Worm (Caenorhabditis elegans) whole organism, late embryonic: ENCODE results near the gene C50D2.7.
A peak's percentile ranks its signal among the peaks of the same experiment; 100 is the strongest.

Experiments
- C38D4.7 ChIP-seq: fragments of 200-800 bp; sonication (Bioruptor generic); optimal IDR thresholded peaks from 2 replicates; lab custom pipeline; 2018; ENCODE audit warnings: mild to moderate bottlenecking, missing genetic modification characterization, moderate library complexity, missing compliant biosample characterization
- F13H6.1 ChIP-seq: sonication (generic microtip); optimal IDR thresholded peaks from 2 replicates; lab custom pipeline; 2016; ENCODE audit warnings: missing genetic modification characterization, missing compliant biosample characterization
- K02D7.2 ChIP-seq: sonication (generic microtip); optimal IDR thresholded peaks from 2 replicates; lab custom pipeline; 2017; ENCODE audit warnings: mild to moderate bottlenecking, missing genetic modification characterization, missing compliant biosample characterization
- K09A11.1 ChIP-seq: sonication (generic microtip); optimal IDR thresholded peaks from 2 replicates; lab custom pipeline; 2017; ENCODE audit warnings: antibody characterized with exemption, mild to moderate bottlenecking, missing genetic modification characterization, missing compliant biosample characterization; ENCODE audit not compliant: insufficient read depth
- ahr-1 ChIP-seq: sonication (generic microtip); optimal IDR thresholded peaks from 2 replicates; lab custom pipeline; 2016; ENCODE audit warnings: missing genetic modification characterization, missing compliant biosample characterization
- ama-1 ChIP-seq: fragments of 150-350 bp; optimal IDR thresholded peaks from 2 replicates; lab custom pipeline; 2014
- ceh-18 ChIP-seq: sonication (generic microtip); optimal IDR thresholded peaks from 2 replicates; lab custom pipeline; 2016; ENCODE audit warnings: missing genetic modification characterization, missing compliant biosample characterization
- ceh-19 ChIP-seq: fragments of 200-800 bp; sonication (Bioruptor generic); optimal IDR thresholded peaks from 2 replicates; lab custom pipeline; 2018; ENCODE audit warnings: mild to moderate bottlenecking, missing genetic modification characterization, missing compliant biosample characterization
- ceh-2 ChIP-seq: sonication (generic microtip); optimal IDR thresholded peaks from 2 replicates; lab custom pipeline; 2016; ENCODE audit warnings: missing genotype, missing genetic modification characterization, missing compliant biosample characterization
- ceh-30 ChIP-seq: fragments of 150-350 bp; optimal IDR thresholded peaks from 2 replicates; lab custom pipeline; 2014; ENCODE audit warnings: missing biosample characterization, missing genetic modification characterization
- ceh-48 ChIP-seq: sonication (generic microtip); optimal IDR thresholded peaks from 2 replicates; lab custom pipeline; 2016; ENCODE audit warnings: missing genetic modification characterization, inconsistent platforms, missing compliant biosample characterization
- ceh-6 ChIP-seq: fragments of 200-800 bp; sonication (Bioruptor generic); optimal IDR thresholded peaks from 2 replicates; lab custom pipeline; 2018; ENCODE audit warnings: mild to moderate bottlenecking, missing genetic modification characterization, missing compliant biosample characterization
- ceh-9 ChIP-seq: sonication (generic microtip); optimal IDR thresholded peaks from 2 replicates; lab custom pipeline; 2016; ENCODE audit warnings: mild to moderate bottlenecking, missing genetic modification characterization, inconsistent platforms, missing compliant biosample characterization
- dmd-4 ChIP-seq: sonication (generic microtip); optimal IDR thresholded peaks from 2 replicates; lab custom pipeline; 2016; ENCODE audit warnings: borderline replicate concordance, missing genetic modification characterization, missing compliant biosample characterization
- dve-1 ChIP-seq: sonication (generic microtip); optimal IDR thresholded peaks from 2 replicates; lab custom pipeline; 2017; ENCODE audit warnings: antibody characterized with exemption, mild to moderate bottlenecking, missing genetic modification characterization, missing compliant biosample characterization
- fax-1 ChIP-seq: sonication (generic microtip); optimal IDR thresholded peaks from 2 replicates; lab custom pipeline; 2016; ENCODE audit warnings: missing genotype, missing genetic modification characterization, missing compliant biosample characterization
- fkh-10 ChIP-seq: fragments of 150-350 bp; optimal IDR thresholded peaks from 2 replicates; lab custom pipeline; 2014; ENCODE audit warnings: missing biosample characterization, missing genetic modification reagents, missing genetic modification characterization
- fkh-6 ChIP-seq: sonication (generic microtip); optimal IDR thresholded peaks from 2 replicates; lab custom pipeline; 2016; ENCODE audit warnings: missing genetic modification characterization, missing compliant biosample characterization
- gmeb-2 ChIP-seq: sonication (generic microtip); optimal IDR thresholded peaks from 2 replicates; lab custom pipeline; 2016; ENCODE audit warnings: missing genetic modification characterization, inconsistent platforms, missing compliant biosample characterization
- hlh-13 ChIP-seq: fragments of 200-800 bp; sonication (Bioruptor generic); optimal IDR thresholded peaks from 2 replicates; lab custom pipeline; 2018; ENCODE audit warnings: mild to moderate bottlenecking, missing genetic modification characterization, missing compliant biosample characterization
- hlh-15 ChIP-seq: sonication (generic microtip); optimal IDR thresholded peaks from 2 replicates; lab custom pipeline; 2016; ENCODE audit warnings: missing genetic modification characterization, missing compliant biosample characterization
- hlh-30 ChIP-seq: sonication (generic microtip); optimal IDR thresholded peaks from 2 replicates; lab custom pipeline; 2017; ENCODE audit warnings: antibody characterized with exemption, missing genetic modification characterization, missing compliant biosample characterization; ENCODE audit not compliant: insufficient read depth
- hlh-6 ChIP-seq: sonication (generic microtip); optimal IDR thresholded peaks from 2 replicates; lab custom pipeline; 2016; ENCODE audit warnings: missing genotype, missing genetic modification characterization, missing compliant biosample characterization
- lin-11 ChIP-seq: fragments of 200-800 bp; sonication (Bioruptor generic); optimal IDR thresholded peaks from 2 replicates; lab custom pipeline; 2018; ENCODE audit warnings: mild to moderate bottlenecking, missing genetic modification characterization, missing compliant biosample characterization
- madf-2 ChIP-seq: sonication (generic microtip); optimal IDR thresholded peaks from 2 replicates; lab custom pipeline; 2017; ENCODE audit warnings: missing genetic modification characterization, missing compliant biosample characterization
- mec-3 ChIP-seq: sonication (generic microtip); optimal IDR thresholded peaks from 2 replicates; lab custom pipeline; 2016; ENCODE audit warnings: borderline replicate concordance, missing genetic modification characterization, missing compliant biosample characterization
- nhr-11 ChIP-seq: fragments of 150-350 bp; optimal IDR thresholded peaks from 2 replicates; lab custom pipeline; 2014; ENCODE audit warnings: missing biosample characterization, missing genetic modification characterization
- nhr-232 ChIP-seq: sonication (generic microtip); optimal IDR thresholded peaks from 2 replicates; lab custom pipeline; 2016; ENCODE audit warnings: missing genetic modification characterization, missing compliant biosample characterization
- pat-9 ChIP-seq: fragments of 200-800 bp; sonication (Bioruptor generic); optimal IDR thresholded peaks from 2 replicates; lab custom pipeline; 2018; ENCODE audit warnings: mild to moderate bottlenecking, missing genetic modification characterization, moderate library complexity, missing compliant biosample characterization
- pax-1 ChIP-seq: fragments of 150-350 bp; optimal IDR thresholded peaks from 2 replicates; lab custom pipeline; 2014; ENCODE audit warnings: missing biosample characterization, missing genetic modification characterization
- pqm-1 ChIP-seq: sonication (generic microtip); optimal IDR thresholded peaks from 2 replicates; lab custom pipeline; 2016; ENCODE audit warnings: missing genetic modification characterization, missing compliant biosample characterization
- rnt-1 ChIP-seq: sonication (generic microtip); optimal IDR thresholded peaks from 2 replicates; lab custom pipeline; 2016; ENCODE audit warnings: missing genetic modification characterization, missing compliant biosample characterization
- sdc-2 ChIP-seq: sonication (generic microtip); optimal IDR thresholded peaks from 2 replicates; lab custom pipeline; 2016; ENCODE audit warnings: missing genotype, missing genetic modification characterization, missing compliant biosample characterization
- sox-2 ChIP-seq: fragments of 200-800 bp; sonication (Bioruptor generic); IDR thresholded peaks from 2 replicates; pipeline ENCODE4 v1.3.6; 2022; ENCODE audit warnings: missing genetic modification reagents, missing genetic modification characterization, missing compliant biosample characterization
- sox-4 ChIP-seq: sonication (generic microtip); optimal IDR thresholded peaks from 2 replicates; lab custom pipeline; 2017; ENCODE audit warnings: mild to moderate bottlenecking, missing genetic modification characterization, inconsistent platforms, missing compliant biosample characterization
- tbx-2 ChIP-seq: sonication (generic microtip); optimal IDR thresholded peaks from 2 replicates; lab custom pipeline; 2016; ENCODE audit warnings: missing genetic modification characterization, missing compliant biosample characterization
- tbx-7 ChIP-seq: sonication (generic microtip); optimal IDR thresholded peaks from 2 replicates; lab custom pipeline; 2016; ENCODE audit warnings: missing genotype, missing genetic modification characterization, missing compliant biosample characterization
- unc-42 ChIP-seq: sonication (generic microtip); optimal IDR thresholded peaks from 2 replicates; lab custom pipeline; 2016; ENCODE audit warnings: missing genotype, missing genetic modification characterization, missing compliant biosample characterization
- unc-55 ChIP-seq: sonication (generic microtip); optimal IDR thresholded peaks from 2 replicates; lab custom pipeline; 2017; ENCODE audit warnings: missing biosample characterization, missing genetic modification reagents, missing genetic modification characterization
- unc-86 ChIP-seq: sonication (generic microtip); optimal IDR thresholded peaks from 2 replicates; lab custom pipeline; 2016; ENCODE audit warnings: missing genetic modification characterization, missing compliant biosample characterization
- zip-5 ChIP-seq: sonication (generic microtip); optimal IDR thresholded peaks from 2 replicates; lab custom pipeline; 2016; ENCODE audit warnings: missing genetic modification characterization, missing compliant biosample characterization
- ztf-16 ChIP-seq: sonication (generic microtip); optimal IDR thresholded peaks from 2 replicates; lab custom pipeline; 2017; ENCODE audit warnings: missing genetic modification characterization, missing compliant biosample characterization

Gene C50D2.7

ce11 chrII:66322-66721, 28.8 kb downstream of the C50D2.7 start (continued):
- no peak for TF ChIP-seq fkh-10
- peak; percentile 3 for TF ChIP-seq pqm-1 (tag; lab: Kevin White, UChicago)
- no peak for TF ChIP-seq unc-86
- TF ChIP-seq ceh-48 (tag; lab: Kevin White, UChicago) = no peak
- TF ChIP-seq sdc-2 = peak; percentile 38
- TF ChIP-seq hlh-6 = no peak
- no peak for TF ChIP-seq pat-9 (tag; lab: Kevin White, UChicago)
- TF ChIP-seq dve-1 = peak; percentile 31
- peak; percentile 28 for TF ChIP-seq mec-3 (tag; lab: Kevin White, UChicago)
- TF ChIP-seq lin-11 (tag; lab: Kevin White, UChicago) = no peak
- TF ChIP-seq nhr-232 (tag; lab: Kevin White, UChicago) = no peak
- peak; percentile 34 for TF ChIP-seq ceh-18 (tag; lab: Kevin White, UChicago)
- peak; percentile 31 for TF ChIP-seq rnt-1 (tag; lab: Kevin White, UChicago)
- no peak for TF ChIP-seq hlh-13
- peak; percentile 67 for TF ChIP-seq sox-2
- peak; percentile 13 for TF ChIP-seq unc-42 (tag; lab: Kevin White, UChicago)
- no peak for TF ChIP-seq gmeb-2 (tag; lab: Kevin White, UChicago)
- TF ChIP-seq nhr-11 = no peak
- no peak for TF ChIP-seq F13H6.1
- no peak for TF ChIP-seq hlh-15 (tag; lab: Kevin White, UChicago)
- no peak for TF ChIP-seq fax-1 (tag; lab: Kevin White, UChicago)
- no peak for TF ChIP-seq ahr-1 (tag; lab: Kevin White, UChicago)
- peak; percentile 46 for TF ChIP-seq madf-2 (tag; lab: Kevin White, UChicago)
- TF ChIP-seq tbx-2 = peak; percentile 84
- TF ChIP-seq dmd-4 (tag; lab: Kevin White, UChicago) = no peak
- peak; percentile 84 for TF ChIP-seq hlh-30 (tag; lab: Kevin White, UChicago)

DNA sequence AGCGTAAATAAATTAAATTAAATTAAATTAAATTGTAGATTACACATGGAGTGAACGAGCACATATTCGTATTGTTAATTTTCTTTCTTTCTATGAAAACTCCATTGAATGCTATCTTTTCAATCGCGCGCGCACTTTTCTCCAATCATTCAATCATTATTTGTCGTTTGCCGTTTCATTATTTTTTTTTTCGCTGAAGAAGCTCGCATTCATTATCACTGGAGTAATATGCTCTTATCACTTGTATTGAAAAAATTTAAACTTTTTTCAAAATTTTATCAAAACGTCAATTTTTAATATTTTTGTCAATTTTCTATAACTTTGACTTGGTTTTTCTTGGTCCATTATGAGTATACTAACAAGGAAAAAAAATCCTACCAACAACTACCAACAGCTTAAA, 29.6 kb downstream of the C50D2.7 start:
- no peak for TF ChIP-seq pax-1
- no peak for TF ChIP-seq ama-1

ce11 chrII:61013-61412, 34.1 kb downstream of the C50D2.7 start, which contains the start of gene C23H3.2:
Gene C23H3.2, plus strand, starts transcription at chrII:61313.
- TF ChIP-seq ceh-6 (GFP tag; lab: Kevin White, UChicago) = no peak
- TF ChIP-seq unc-86 = no peak
- TF ChIP-seq fkh-6 (tag; lab: Kevin White, UChicago) = no peak
- TF ChIP-seq K09A11.1 (tag; lab: Kevin White, UChicago) = no peak
- no peak for TF ChIP-seq ahr-1 (tag; lab: Kevin White, UChicago)
- no peak for TF ChIP-seq ceh-18 (tag; lab: Kevin White, UChicago)
- TF ChIP-seq ceh-30 (tag; lab: Kevin White, UChicago) = no peak
- no peak for TF ChIP-seq sox-4 (tag; lab: Kevin White, UChicago)

DNA sequence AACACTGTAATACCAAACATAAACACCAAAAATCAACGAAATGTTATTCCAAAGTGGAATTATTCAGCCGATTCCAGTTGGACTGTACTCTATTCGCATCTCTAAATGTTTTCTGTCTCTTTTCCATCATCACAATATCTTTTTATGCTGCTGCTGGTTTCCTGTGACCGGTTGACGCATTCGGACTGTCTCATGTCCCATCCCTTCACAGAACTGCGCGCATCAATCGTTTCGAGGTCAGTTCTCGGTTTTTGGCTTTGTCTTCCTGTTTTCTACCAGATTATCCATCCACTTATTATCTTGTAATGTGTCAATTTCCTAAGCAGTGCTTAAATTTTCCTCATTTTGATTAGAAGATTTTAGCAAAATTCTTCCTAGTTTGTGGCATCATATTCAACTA, 35.0 kb downstream of the C50D2.7 start:
- no peak for TF ChIP-seq tbx-7 (tag; lab: Kevin White, UChicago)
- no peak for TF ChIP-seq zip-5 (tag; lab: Kevin White, UChicago)
- TF ChIP-seq ceh-2 = no peak
- TF ChIP-seq fkh-6 (tag; lab: Kevin White, UChicago) = no peak
- TF ChIP-seq pqm-1 (tag; lab: Kevin White, UChicago) = no peak
- no peak for TF ChIP-seq hlh-13
- no peak for TF ChIP-seq gmeb-2 (tag; lab: Kevin White, UChicago)

ce11 chrII:57873-58272, 37.2 kb downstream of the C50D2.7 start:
- TF ChIP-seq K02D7.2 (tag; lab: Kevin White, UChicago) (no peak), ztf-16 (no peak), ama-1 (no peak), ceh-9 (no peak), unc-55 (GFP tag; lab: Kevin White, UChicago) (no peak), C38D4.7 (GFP tag; lab: Kevin White, UChicago) (no peak), ceh-19 (GFP tag; lab: Kevin White, UChicago) (no peak), ceh-2 (no peak), unc-42 (tag; lab: Kevin White, UChicago) (no peak), ahr-1 (tag; lab: Kevin White, UChicago) (no peak), ceh-30 (tag; lab: Kevin White, UChicago) (no peak)
